Fruit fly (Drosophila melanogaster) whole organism, prepupa: ENCODE results near the gene CG8476.

Experiments
- CG10669 ChIP-seq: fragments of 200-800 bp; sonication (Bioruptor generic); optimal IDR thresholded peaks from 3 replicates; lab custom pipeline; 2018; ENCODE audit warnings: missing biosample characterization, mild to moderate bottlenecking, missing genetic modification characterization, moderate library complexity
- CG11294 ChIP-seq: fragments of 200-800 bp; sonication (Bioruptor generic); IDR thresholded peaks from 2 replicates; pipeline ENCODE4 v1.3.6; 2022; ENCODE audit warnings: missing biosample characterization, missing genetic modification characterization
- CG3919 ChIP-seq: fragments of 200-800 bp; sonication (Bioruptor generic); optimal IDR thresholded peaks from 3 replicates; lab custom pipeline; 2016; ENCODE audit warnings: missing biosample characterization, missing genetic modification characterization
- CG4318 ChIP-seq: fragments of 200-800 bp; sonication (Bioruptor generic); optimal IDR thresholded peaks from 3 replicates; lab custom pipeline; 2017; ENCODE audit warnings: missing biosample characterization, mild to moderate bottlenecking, missing genetic modification characterization
- CG6163 ChIP-seq: fragments of 200-800 bp; sonication (Bioruptor generic); IDR thresholded peaks from 3 replicates; pipeline ENCODE4 v1.3.6; 2022; ENCODE audit warnings: missing biosample characterization, missing genetic modification characterization
- Eip78C ChIP-seq: fragments of 200-800 bp; sonication (Bioruptor generic); peaks from one replicate; lab custom pipeline; 2016; ENCODE audit warnings: missing biosample characterization, missing genetic modification characterization
- Ets21C ChIP-seq: fragments of 200-800 bp; sonication (Bioruptor generic); optimal IDR thresholded peaks from 3 replicates; lab custom pipeline; 2016; ENCODE audit warnings: missing biosample characterization, missing genetic modification characterization
- Ets96B ChIP-seq: fragments of 200-800 bp; optimal IDR thresholded peaks from 2 replicates; lab custom pipeline; 2019; ENCODE audit warnings: missing biosample characterization, mild to moderate bottlenecking, missing genetic modification characterization, moderate library complexity
- Hr4 ChIP-seq: fragments of 200-800 bp; sonication (Bioruptor generic); optimal IDR thresholded peaks from 3 replicates; lab custom pipeline; 2016; ENCODE audit warnings: missing biosample characterization, missing genetic modification characterization
- OdsH ChIP-seq: fragments of 200-800 bp; sonication (Bioruptor generic); optimal IDR thresholded peaks from 3 replicates; lab custom pipeline; 2016; ENCODE audit warnings: missing biosample characterization, missing genetic modification characterization
- dac ChIP-seq: fragments of 200-800 bp; sonication (Bioruptor generic); optimal IDR thresholded peaks from 2 replicates; lab custom pipeline; 2017; ENCODE audit warnings: missing biosample characterization, mild to moderate bottlenecking, missing genetic modification characterization
- salr ChIP-seq, 2 experiments: fragments of 200-800 bp; sonication (Bioruptor generic); optimal IDR thresholded peaks; 3 replicates each; lab custom pipeline; 2016 to 2018; ENCODE audit warnings: missing biosample characterization in 2 of 2, missing genetic modification characterization in 2 of 2, mild to moderate bottlenecking in 1 of 2

dm6 chr3R:13258696-13259567 is 38.6 kb upstream of the CG8476 start, which contains the start of gene Ace:
- TF ChIP-seq salr (GFP tag; optimal IDR thresholded peaks at IDR 0.05; lab: Kevin White, UChicago) (no peak), dac (no peak), CG6163 (GFP tag; lab: Robert Waterston, UW) (no peak), CG11294 (GFP tag; lab: Robert Waterston, UW) (no peak), Ets21C (GFP tag; lab: Kevin White, UChicago) (no peak), Eip78C (GFP tag; lab: Kevin White, UChicago) (peak; percentile 72), CG10669 (GFP tag; lab: Kevin White, UChicago) (no peak), OdsH (GFP tag; lab: Kevin White, UChicago) (no peak), CG3919 (no peak), Hr4 (GFP tag; lab: Kevin White, UChicago) (no peak), CG4318 (GFP tag; lab: Kevin White, UChicago) (no peak), Ets96B (no peak)
